Fruit fly (Drosophila melanogaster) Kc167 (cell line): ENCODE data around the gene CG4793.

Experiments
- Myc ChIP-seq: fragments of >200 bp; optimal IDR thresholded peaks from 2 replicates; lab custom pipeline; 2017; ENCODE audit warnings: missing external identifiers
- Sin3A ChIP-seq: fragments of >200 bp; optimal IDR thresholded peaks from 2 replicates; lab custom pipeline; 2018; ENCODE audit warnings: missing external identifiers
- insv ChIP-seq: fragments of >200 bp; optimal IDR thresholded peaks from 3 replicates; lab custom pipeline; 2018; ENCODE audit warnings: missing external identifiers
- psq ChIP-seq: fragments of >200 bp; optimal IDR thresholded peaks from 2 replicates; lab custom pipeline; 2017; ENCODE audit warnings: missing external identifiers

DNA sequence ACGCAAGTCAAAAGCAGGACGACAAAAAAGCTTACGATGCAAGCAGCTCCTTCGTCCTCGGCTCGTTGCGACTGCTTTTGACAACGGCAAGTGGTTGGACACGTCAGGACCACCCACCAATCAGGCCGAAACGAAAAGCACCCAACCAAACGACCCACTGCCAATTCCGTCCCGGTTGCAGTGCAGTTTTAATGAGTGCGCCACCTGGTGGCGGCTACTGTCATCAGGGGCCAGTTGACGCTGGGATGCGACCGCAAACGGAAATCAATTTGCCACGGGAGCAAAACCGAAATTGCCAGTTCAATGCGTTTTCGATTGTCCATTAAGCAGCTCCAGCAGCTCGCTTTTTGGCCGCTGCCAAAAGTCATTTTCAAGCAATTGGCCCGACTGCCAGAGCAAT, 19.5 kb upstream of the CG4793 start:
- TF ChIP-seq psq (no peak), insv (lab: Kevin White, UChicago) (no peak), Sin3A (no peak), Myc (no peak)
